In genomic region chrIII:9509764-9510370, ce11 we compare ENCODE assay signal across 2 worm cellular contexts.
TF ChIP-seq lines count a peak whose summit lies in the region.

No protein-coding gene starts in this region.

TF ChIP-seq in whole organism, L4 larva, 104 proteins besides CTCF, POLR2A, EP300 and RAD21 (continued from another document):
- TF ChIP-seq sdz-12 (GFP tag; optimal IDR thresholded peaks at IDR 0.05; lab: Kevin White, UChicago) (peak; percentile 68), set-16 (GFP tag; IDR thresholded peaks at IDR 0.05; lab: Robert Waterston, UW) (no peak), tag-97 (GFP tag; IDR thresholded peaks at IDR 0.05; lab: Robert Waterston, UW) (no peak), jun-1 (tag; optimal IDR thresholded peaks at IDR 0.05; lab: Kevin White, UChicago) (no peak), php-3 (GFP tag; IDR thresholded peaks at IDR 0.05; lab: Robert Waterston, UW) (no peak), mdl-1 (tag; optimal IDR thresholded peaks at IDR 0.05; lab: Kevin White, UChicago) (no peak), hlh-11 (tag; optimal IDR thresholded peaks at IDR 0.05; lab: Kevin White, UChicago) (no peak), lin-29 (GFP tag; IDR thresholded peaks at IDR 0.05; lab: Robert Waterston, UW) (no peak), nhr-76 (tag; optimal IDR thresholded peaks at IDR 0.05; lab: Kevin White, UChicago) (no peak), Y75B8A.6 (GFP tag; IDR thresholded peaks at IDR 0.05; lab: Robert Waterston, UW) (no peak), mes-2 (tag; optimal IDR thresholded peaks at IDR 0.05; lab: Kevin White, UChicago; ENCODE audit: poor library complexity, severe bottlenecking) (peak; percentile 11), tra-1 (GFP tag; IDR thresholded peaks at IDR 0.05; lab: Robert Waterston, UW) (no peak), ces-1 (GFP tag; optimal IDR thresholded peaks at IDR 0.05; lab: Kevin White, UChicago) (peak; percentile 41), nhr-25 (tag; optimal IDR thresholded peaks at IDR 0.05; lab: Kevin White, UChicago; ENCODE audit: borderline replicate concordance, insufficient read depth) (peak; percentile 9), zag-1 (tag; optimal IDR thresholded peaks at IDR 0.05; lab: Kevin White, UChicago) (no peak), dmd-8 (GFP tag; IDR thresholded peaks at IDR 0.05; lab: Robert Waterston, UW) (no peak), spr-3 (GFP tag; optimal IDR thresholded peaks at IDR 0.05; lab: Kevin White, UChicago) (no peak), dve-1 (tag; optimal IDR thresholded peaks at IDR 0.05; lab: Kevin White, UChicago; ENCODE audit: insufficient read depth) (peak; percentile 6), hif-1 (tag; optimal IDR thresholded peaks at IDR 0.05; lab: Kevin White, UChicago) (no peak), mep-1 (tag; optimal IDR thresholded peaks at IDR 0.05; lab: Kevin White, UChicago) (peak; percentile 42), nhr-10 (tag; optimal IDR thresholded peaks at IDR 0.05; lab: Kevin White, UChicago) (no peak), ZK337.2 (GFP tag; IDR thresholded peaks at IDR 0.05; lab: Robert Waterston, UW) (no peak), snpc-1.2 (GFP tag; IDR thresholded peaks at IDR 0.05; lab: Robert Waterston, UW) (no peak), hlh-30 (tag; optimal IDR thresholded peaks at IDR 0.05; lab: Kevin White, UChicago; ENCODE audit: insufficient read depth) (no peak), Y105C5A.15 (GFP tag; IDR thresholded peaks at IDR 0.05; lab: Robert Waterston, UW) (0 out of 2 replicates have a peak, but pooled peaks have one; percentile 16), unc-62 (GFP tag; optimal IDR thresholded peaks at IDR 0.05 in 1 of 2; lab: Kevin White, UChicago) (no peak), unc-62 (tag; optimal IDR thresholded peaks at IDR 0.05; lab: Kevin White, UChicago) (no peak), lim-7 (GFP tag; IDR thresholded peaks at IDR 0.05; lab: Robert Waterston, UW) (peak; percentile 61), skn-1 (tag; optimal IDR thresholded peaks at IDR 0.05; lab: Kevin White, UChicago) (no peak), snpc-4 (tag; optimal IDR thresholded peaks at IDR 0.05; lab: Kevin White, UChicago) (no peak), hmg-1.1 (GFP tag; IDR thresholded peaks at IDR 0.05; lab: Robert Waterston, UW) (0 out of 2 replicates have a peak, but pooled peaks have one; percentile 11), saeg-2 (GFP tag; IDR thresholded peaks at IDR 0.05; lab: Robert Waterston, UW) (peak; percentile 74), daf-16 (GFP tag; optimal IDR thresholded peaks at IDR 0.05; lab: Kevin White, UChicago) (no peak), daf-16 (tag; optimal IDR thresholded peaks at IDR 0.05; lab: Kevin White, UChicago) (no peak), attf-4 (tag; optimal IDR thresholded peaks at IDR 0.05; lab: Kevin White, UChicago) (no peak)
TF ChIP-seq in whole organism, L4 larva: peak in this region for 32.

TF ChIP-seq in whole organism, young adult, 124 proteins besides CTCF, POLR2A, EP300 and RAD21 (continued from another document):
- TF ChIP-seq F23B12.7 (tag; optimal IDR thresholded peaks at IDR 0.05; lab: Kevin White, UChicago; ENCODE audit: insufficient read depth) = no peak
- no peak for TF ChIP-seq sea-2 (GFP tag; IDR thresholded peaks at IDR 0.05; lab: Robert Waterston, UW)
- TF ChIP-seq C06A6.2 (GFP tag; conservative IDR thresholded peaks at IDR 0.05; lab: Robert Waterston, UW) = no peak
- peak; percentile 11 for TF ChIP-seq hmg-1.2 (GFP tag; IDR thresholded peaks at IDR 0.05; lab: Robert Waterston, UW)
- no peak for TF ChIP-seq ets-4 (GFP tag; optimal IDR thresholded peaks at IDR 0.05; lab: Kevin White, UChicago)
- TF ChIP-seq D2030.7 (GFP tag; IDR thresholded peaks at IDR 0.05; lab: Robert Waterston, UW) = no peak
- peak; percentile 4 for TF ChIP-seq nhr-179 (tag; optimal IDR thresholded peaks at IDR 0.05; lab: Kevin White, UChicago)
- TF ChIP-seq nhr-120 (GFP tag; IDR thresholded peaks at IDR 0.05; lab: Robert Waterston, UW) = no peak
- no peak for TF ChIP-seq somi-1 (GFP tag; optimal IDR thresholded peaks at IDR 0.05; lab: Kevin White, UChicago)
- TF ChIP-seq rec-8 (tag; optimal IDR thresholded peaks at IDR 0.05; lab: Kevin White, UChicago) = peak in 1 of 2 experiments; percentile 3
- peak; percentile 23; the same call in 1 of the 2 replicates for TF ChIP-seq F33H1.4 (GFP tag; IDR thresholded peaks at IDR 0.05; lab: Robert Waterston, UW)
- TF ChIP-seq lir-1 (GFP tag; conservative IDR thresholded peaks at IDR 0.05; lab: Robert Waterston, UW) = no peak
- no peak for TF ChIP-seq egrh-3 (GFP tag; IDR thresholded peaks at IDR 0.05; lab: Robert Waterston, UW)
- TF ChIP-seq F39B2.1 (GFP tag; IDR thresholded peaks at IDR 0.05; lab: Robert Waterston, UW) = no peak
- no peak for TF ChIP-seq ztf-26 (tag; optimal IDR thresholded peaks at IDR 0.05; lab: Kevin White, UChicago)
- TF ChIP-seq ceh-100 (GFP tag; IDR thresholded peaks at IDR 0.05; lab: Robert Waterston, UW) = 0 out of 2 replicates have a peak, but pooled peaks have one; percentile 12
- TF ChIP-seq nfya-2 (GFP tag; IDR thresholded peaks at IDR 0.05; lab: Robert Waterston, UW) = no peak
- TF ChIP-seq bed-1 (GFP tag; IDR thresholded peaks at IDR 0.05; lab: Robert Waterston, UW) = no peak
- TF ChIP-seq rpc-1 (optimal IDR thresholded peaks at IDR 0.05; lab: Kevin White, UChicago) = no peak
- TF ChIP-seq rpc-1 (tag; optimal IDR thresholded peaks at IDR 0.05; lab: Kevin White, UChicago) = no peak
- 0 out of 2 replicates have a peak, but pooled peaks have one; percentile 19 for TF ChIP-seq mcd-1 (GFP tag; IDR thresholded peaks at IDR 0.05; lab: Robert Waterston, UW)
- TF ChIP-seq snpc-4 (GFP tag; optimal IDR thresholded peaks at IDR 0.05; lab: Kevin White, UChicago) = no peak
- peak in 1 of 4 experiments; percentile 57 for TF ChIP-seq snpc-4 (tag; optimal IDR thresholded peaks at IDR 0.05; lab: Kevin White, UChicago)
- no peak for TF ChIP-seq F57A8.1 (GFP tag; optimal IDR thresholded peaks at IDR 0.05; lab: Kevin White, UChicago)
- TF ChIP-seq Y95B8A.8 (GFP tag; IDR thresholded peaks at IDR 0.05; lab: Robert Waterston, UW) = no peak
- TF ChIP-seq zim-3 (tag; optimal IDR thresholded peaks at IDR 0.05; lab: Kevin White, UChicago) = no peak
- TF ChIP-seq ZK185.1 (tag; optimal IDR thresholded peaks at IDR 0.05; lab: Kevin White, UChicago; ENCODE audit: poor library complexity, severe bottlenecking) = peak; percentile 10
- no peak for TF ChIP-seq attf-6 (GFP tag; IDR thresholded peaks at IDR 0.05; lab: Robert Waterston, UW)
- TF ChIP-seq T26A5.8 (tag; optimal IDR thresholded peaks at IDR 0.05; lab: Kevin White, UChicago) = no peak
- TF ChIP-seq attf-3 (GFP tag; conservative IDR thresholded peaks at IDR 0.05; lab: Robert Waterston, UW) = no peak
- no peak for TF ChIP-seq nhr-80 (tag; optimal IDR thresholded peaks at IDR 0.05; lab: Kevin White, UChicago)
- TF ChIP-seq B0019.2 (GFP tag; conservative IDR thresholded peaks at IDR 0.05; lab: Robert Waterston, UW) = 0 out of 2 replicates have a peak, but pooled peaks have one; percentile 43
- no peak for TF ChIP-seq attf-5 (GFP tag; optimal IDR thresholded peaks at IDR 0.05; lab: Kevin White, UChicago)
- TF ChIP-seq ztf-25 (GFP tag; IDR thresholded peaks at IDR 0.05; lab: Robert Waterston, UW) = no peak
- peak; percentile 57; the same call in 1 of the 2 replicates for TF ChIP-seq hsf-1 (GFP tag; IDR thresholded peaks at IDR 0.05; lab: Robert Waterston, UW)
- no peak for TF ChIP-seq ekl-4 (GFP tag; IDR thresholded peaks at IDR 0.05; lab: Robert Waterston, UW)
